Fruit fly (Drosophila melanogaster): ENCODE measurements around the gene polo.

The polo gene

DNA sequence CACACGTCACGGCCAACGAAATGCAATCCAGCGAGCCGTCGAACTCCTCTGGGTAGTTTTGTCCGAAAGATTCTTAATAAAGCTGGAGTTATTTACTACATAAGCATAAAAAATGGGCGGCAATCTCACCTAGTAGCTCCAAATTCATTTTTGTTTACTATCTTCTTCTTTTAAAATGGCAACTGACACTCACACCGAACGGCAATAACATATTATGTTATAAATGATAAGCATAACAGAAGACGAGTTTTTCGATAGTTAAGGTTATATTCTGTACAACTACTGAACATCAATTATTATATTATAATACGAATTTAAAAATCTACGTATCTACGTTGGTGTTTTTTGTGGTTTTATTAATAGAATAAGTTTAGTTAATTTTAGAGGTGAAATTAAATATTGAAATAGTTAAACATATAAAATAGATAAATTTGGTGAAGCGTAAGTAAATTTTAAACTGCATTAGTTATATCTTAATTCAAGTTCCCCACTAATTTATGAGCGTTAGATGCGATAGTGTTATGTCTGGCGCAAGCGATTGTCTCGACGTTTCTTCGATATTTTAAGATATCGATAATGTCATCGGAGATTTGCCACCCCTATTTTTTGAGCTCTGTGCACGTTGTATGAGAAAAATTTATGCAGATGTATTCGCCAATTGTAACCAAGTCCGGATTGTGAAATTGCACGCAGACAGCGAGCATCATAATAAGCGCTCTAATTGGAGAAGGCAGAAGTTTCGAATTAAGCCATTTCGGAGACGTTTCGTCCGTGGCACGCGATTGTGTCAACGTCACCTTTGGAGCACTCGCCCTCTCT, 38.5 kb downstream of the polo start, which contains the start of the genes Rbbp5 and eRF1 (continued):
- TF ChIP-seq Hr38 (GFP tag; optimal IDR thresholded peaks at IDR 0.05) (no peak), CG11762 (GFP tag; optimal IDR thresholded peaks at IDR 0.05; ENCODE audit: insufficient read depth) (peak; percentile 23), achi (GFP tag; optimal IDR thresholded peaks at IDR 0.05) (peak; percentile 58), CG4318 (GFP tag; optimal IDR thresholded peaks at IDR 0.05) (no peak), dsx (GFP tag; optimal IDR thresholded peaks at IDR 0.05; ENCODE audit: poor library complexity, severe bottlenecking) (peak; percentile 51), CG11294 (GFP tag; IDR thresholded peaks at IDR 0.05) (peak; percentile 45; the same call in 1 of the 2 replicates), acj6 (GFP tag; optimal IDR thresholded peaks at IDR 0.05) (peak; percentile 76), CG1621 (tag; optimal IDR thresholded peaks at IDR 0.05) (no peak), CG6854 (GFP tag; optimal IDR thresholded peaks at IDR 0.05) (peak; percentile 63), CG15336 (GFP tag; IDR thresholded peaks at IDR 0.05) (no peak; the same call in none of the 2 replicates), CG8319 (GFP tag; optimal IDR thresholded peaks at IDR 0.05) (peak; percentile 36), lz (GFP tag; optimal IDR thresholded peaks at IDR 0.05) (peak; percentile 66), pdm3 (GFP tag; optimal IDR thresholded peaks at IDR 0.05) (no peak), fkh (GFP tag; optimal IDR thresholded peaks at IDR 0.05) (peak; percentile 56), fd85E (GFP tag; optimal IDR thresholded peaks at IDR 0.05) (no peak), salr (GFP tag; optimal IDR thresholded peaks at IDR 0.05) (no peak), CG32006 (GFP tag; optimal IDR thresholded peaks at IDR 0.05) (no peak), CG3919 (GFP tag; optimal IDR thresholded peaks at IDR 0.05) (peak; percentile 73), dac (GFP tag; optimal IDR thresholded peaks at IDR 0.05) (no peak), Eip78C (GFP tag) (peak; percentile 70), CG3032 (tag; optimal IDR thresholded peaks at IDR 0.05) (peak; percentile 76), ss (GFP tag; optimal IDR thresholded peaks at IDR 0.05) (peak in 1 of 2 experiments; percentile 1), CG6808 (GFP tag; optimal IDR thresholded peaks at IDR 0.05) (no peak), CG34406 (GFP tag; optimal IDR thresholded peaks at IDR 0.05) (peak; percentile 31), Sox15 (GFP tag; optimal IDR thresholded peaks at IDR 0.05) (peak; percentile 51), CG7368 (GFP tag; optimal IDR thresholded peaks at IDR 0.05) (peak; percentile 39), eg (GFP tag; IDR thresholded peaks at IDR 0.05) (no peak; the same call in 2 of the 3 replicates), Lpt (GFP tag; optimal IDR thresholded peaks at IDR 0.05) (peak; percentile 4), CG16779 (tag; optimal IDR thresholded peaks at IDR 0.05) (no peak), Ets21C (GFP tag; optimal IDR thresholded peaks at IDR 0.05) (peak; percentile 60), OdsH (GFP tag; optimal IDR thresholded peaks at IDR 0.05) (peak; percentile 79)

dm6 chr3L:20348581-20349093, 39.2 kb downstream of the polo start:
- peak; percentile 35 for TF ChIP-seq Eip78C (GFP tag)
- TF ChIP-seq topi (GFP tag; optimal IDR thresholded peaks at IDR 0.05): no peak

dm6 chr3L:20349333-20349924, 40.0 kb downstream of the polo start:
- no peak for TF ChIP-seq CG10631 (GFP tag; optimal IDR thresholded peaks at IDR 0.05)
- TF ChIP-seq Sox14 (GFP tag; optimal IDR thresholded peaks at IDR 0.05): peak; percentile 87
- peak; percentile 25 for TF ChIP-seq vri (GFP tag; optimal IDR thresholded peaks at IDR 0.05)
- 0 out of 3 replicates have a peak, but pooled peaks have one; percentile 32 for TF ChIP-seq CG8119 (GFP tag; IDR thresholded peaks at IDR 0.05)
- no peak for TF ChIP-seq Eip93F (GFP tag; optimal IDR thresholded peaks at IDR 0.05)
- TF ChIP-seq CG8632 (GFP tag; optimal IDR thresholded peaks at IDR 0.05): no peak
- TF ChIP-seq CG6163 (GFP tag; IDR thresholded peaks at IDR 0.05): no peak
- peak; percentile 13 for TF ChIP-seq Eip75B (GFP tag; optimal IDR thresholded peaks at IDR 0.05)
- peak; percentile 73 for TF ChIP-seq Eip78C (GFP tag)
- TF ChIP-seq CG32006 (GFP tag; optimal IDR thresholded peaks at IDR 0.05): no peak
- TF ChIP-seq svp (GFP tag): peak; percentile 89
- TF ChIP-seq CG15336 (GFP tag; IDR thresholded peaks at IDR 0.05): peak; percentile 22; the same call in 1 of the 2 replicates
- no peak for TF ChIP-seq CG11762 (GFP tag; optimal IDR thresholded peaks at IDR 0.05; ENCODE audit: insufficient read depth)
- no peak for TF ChIP-seq CG10669 (GFP tag; optimal IDR thresholded peaks at IDR 0.05)
